Worm (Caenorhabditis elegans): ENCODE data around the gene tpk-1.

ce11 chrIII:8937571-8937970 lies 25.6 kb downstream of the tpk-1 start:
- peak; percentile 73 for TF ChIP-seq pqm-1 (tag; optimal IDR thresholded peaks at IDR 0.05)
- no peak for TF ChIP-seq mec-3 (tag; optimal IDR thresholded peaks at IDR 0.05; ENCODE audit: borderline replicate concordance)
- peak; percentile 92 for TF ChIP-seq ztf-16 (tag; optimal IDR thresholded peaks at IDR 0.05)
- no peak for TF ChIP-seq ama-1 (optimal IDR thresholded peaks at IDR 0.05)
- peak; percentile 69 for TF ChIP-seq F13H6.1 (tag; optimal IDR thresholded peaks at IDR 0.05)
- peak; percentile 93 for TF ChIP-seq ceh-6 (GFP tag; optimal IDR thresholded peaks at IDR 0.05)
- TF ChIP-seq lim-6 (tag; optimal IDR thresholded peaks at IDR 0.05), result peak; percentile 75
- TF ChIP-seq pat-9 (tag; optimal IDR thresholded peaks at IDR 0.05), result peak; percentile 88
- TF ChIP-seq ceh-45 (GFP tag; IDR thresholded peaks at IDR 0.05), result peak; percentile 78
- peak; percentile 77 for TF ChIP-seq ceh-31 (tag; optimal IDR thresholded peaks at IDR 0.05)
- peak; percentile 95 for TF ChIP-seq elt-2 (tag; optimal IDR thresholded peaks at IDR 0.05)

All from whole organism, late embryonic.